Fruit fly (Drosophila melanogaster): ENCODE measurements around the gene CG43232.

dm6 chr2L:6920661-6921359, 11.1 kb upstream of the CG43232 start, which contains the start of gene Hrb27C:
- TF ChIP-seq rgr (GFP tag; optimal IDR thresholded peaks at IDR 0.05), result peak; percentile 1
- TF ChIP-seq OdsH (GFP tag; optimal IDR thresholded peaks at IDR 0.05), result no peak
- TF ChIP-seq woc (GFP tag; optimal IDR thresholded peaks at IDR 0.05), result peak; percentile 6
- no peak for TF ChIP-seq Myc (optimal IDR thresholded peaks at IDR 0.05)
- no peak for TF ChIP-seq ey (GFP tag; optimal IDR thresholded peaks at IDR 0.05)
- no peak for TF ChIP-seq pan (optimal IDR thresholded peaks at IDR 0.05)
- TF ChIP-seq usp (GFP tag; optimal IDR thresholded peaks at IDR 0.05), result no peak
- TF ChIP-seq h (GFP tag; optimal IDR thresholded peaks at IDR 0.05), result no peak
- TF ChIP-seq dl (GFP tag; optimal IDR thresholded peaks at IDR 0.05; ENCODE audit: insufficient read depth in 1 of 2, partially characterized antibody in 2 of 2), result no peak
- TF ChIP-seq Sp1 (GFP tag; optimal IDR thresholded peaks at IDR 0.05), result no peak
